Fruit fly (Drosophila melanogaster) whole organism: ENCODE results near the gene ssp7.

Experiments
- CG8478 ChIP-seq: fragments of >200 bp; optimal IDR thresholded peaks from 2 replicates; lab custom pipeline; 2018; ENCODE audit warnings: inconsistent platforms
- psq ChIP-seq: fragments of >200 bp; optimal IDR thresholded peaks from 2 replicates; lab custom pipeline; 2017

DNA sequence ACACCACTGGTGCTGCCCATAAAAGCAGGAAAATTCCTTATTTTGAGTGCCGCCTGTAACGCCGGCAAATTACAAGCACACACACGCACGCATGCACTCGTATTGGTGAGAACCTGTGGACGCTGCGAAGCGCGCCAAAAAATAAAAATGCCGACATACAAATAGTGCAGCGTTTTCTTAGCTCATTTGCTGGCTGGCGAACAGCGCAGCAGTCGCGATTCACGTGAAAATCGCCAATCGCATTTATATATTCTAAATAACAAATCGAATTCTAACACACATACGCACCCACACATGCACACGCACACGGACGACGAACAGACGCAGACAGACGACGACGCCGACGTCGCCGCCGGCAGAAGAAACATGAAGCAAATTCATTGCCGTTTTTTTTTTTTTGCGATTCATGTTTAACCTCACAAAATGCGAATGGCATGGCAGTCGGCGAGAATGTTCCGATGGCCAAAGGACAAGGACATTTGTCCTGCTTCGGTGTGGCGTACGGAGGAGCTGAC is 7.5 kb upstream of the ssp7 start:
- TF ChIP-seq CG8478 (no peak), psq (no peak)
